Fruit fly (Drosophila melanogaster) whole organism, embryonic: Measurements from ENCODE around the gene CG14230.

ENCODE experiments used
- Asciz ChIP-seq: fragments of 200-800 bp; sonication (Bioruptor generic); optimal IDR thresholded peaks from 2 replicates; lab custom pipeline; 2017; ENCODE audit warnings: missing biosample characterization, mild to moderate bottlenecking, missing genetic modification characterization, missing genetic modification reagents
- CG10543 ChIP-seq: fragments of 200-800 bp; sonication (Bioruptor generic); optimal IDR thresholded peaks from 3 replicates; lab custom pipeline; 2017; ENCODE audit warnings: missing biosample characterization, mild to moderate bottlenecking, missing genetic modification characterization, moderate library complexity
- CG11696 ChIP-seq: fragments of 200-800 bp; sonication (Bioruptor generic); IDR thresholded peaks from 2 replicates; pipeline ENCODE4 v1.3.6; 2022; ENCODE audit warnings: missing biosample characterization, missing genetic modification characterization
- CG12769 ChIP-seq: fragments of 200-800 bp; sonication (Bioruptor generic); optimal IDR thresholded peaks from 2 replicates; lab custom pipeline; 2019; ENCODE audit warnings: missing biosample characterization, mild to moderate bottlenecking, missing genetic modification characterization, moderate library complexity
- CG12942 ChIP-seq: fragments of 200-800 bp; sonication (Bioruptor generic); optimal IDR thresholded peaks from 3 replicates; lab custom pipeline; 2016; ENCODE audit warnings: missing biosample characterization, missing genetic modification characterization
- CG13775 ChIP-seq: fragments of 200-800 bp; sonication (Bioruptor generic); optimal IDR thresholded peaks from 3 replicates; lab custom pipeline; 2017; ENCODE audit warnings: missing biosample characterization, mild to moderate bottlenecking, missing genetic modification characterization
- CG13894 ChIP-seq: fragments of 200-800 bp; sonication (Bioruptor generic); optimal IDR thresholded peaks from 3 replicates; lab custom pipeline; 2018; ENCODE audit warnings: missing biosample characterization, mild to moderate bottlenecking, missing genetic modification characterization, moderate library complexity
- CG15514 ChIP-seq: fragments of 200-800 bp; sonication (Bioruptor generic); optimal IDR thresholded peaks from 3 replicates; lab custom pipeline; 2017; ENCODE audit warnings: missing biosample characterization, missing genetic modification characterization, mild to moderate bottlenecking, moderate library complexity, missing genetic modification reagents
- CG17802 ChIP-seq: fragments of 200-800 bp; sonication (Bioruptor generic); optimal IDR thresholded peaks from 2 replicates; lab custom pipeline; 2018; ENCODE audit warnings: missing biosample characterization, mild to moderate bottlenecking, missing genetic modification characterization, moderate library complexity
- CG2875 ChIP-seq: fragments of 200-800 bp; sonication (Bioruptor generic); optimal IDR thresholded peaks from 2 replicates; lab custom pipeline; 2017; ENCODE audit warnings: missing biosample characterization, mild to moderate bottlenecking, missing genetic modification characterization, missing genetic modification reagents
- CG32767 ChIP-seq: fragments of 200-800 bp; sonication (Bioruptor generic); IDR thresholded peaks from 2 replicates; pipeline ENCODE4 v1.3.6; 2022; ENCODE audit warnings: missing biosample characterization, missing genetic modification characterization
- CG3838 ChIP-seq: fragments of 200-800 bp; sonication (Bioruptor generic); optimal IDR thresholded peaks from 3 replicates; lab custom pipeline; 2016; ENCODE audit warnings: missing biosample characterization, missing genetic modification characterization
- CG4360 ChIP-seq: fragments of 200-800 bp; sonication (Bioruptor generic); IDR thresholded peaks from 2 replicates; pipeline ENCODE4 v1.3.6; 2022; ENCODE audit warnings: missing biosample characterization, missing genetic modification characterization
- CG5180 ChIP-seq: fragments of 200-800 bp; sonication (Bioruptor generic); optimal IDR thresholded peaks from 3 replicates; lab custom pipeline; 2017; ENCODE audit warnings: missing biosample characterization, missing genetic modification characterization, mild to moderate bottlenecking, moderate library complexity, missing genetic modification reagents
- CG5953 ChIP-seq: fragments of 200-800 bp; sonication (Bioruptor generic); IDR thresholded peaks from 2 replicates; pipeline ENCODE4 v1.3.6; 2022; ENCODE audit warnings: missing biosample characterization, missing genetic modification characterization
- CG6254 ChIP-seq: fragments of 200-800 bp; sonication (Bioruptor generic); optimal IDR thresholded peaks from 3 replicates; lab custom pipeline; 2017; ENCODE audit warnings: mild to moderate bottlenecking, missing biosample characterization, missing genetic modification reagents, missing genetic modification characterization
- CG7786 ChIP-seq: fragments of 200-800 bp; sonication (Bioruptor generic); optimal IDR thresholded peaks from 2 replicates; lab custom pipeline; 2016; ENCODE audit warnings: missing biosample characterization, missing genetic modification characterization
- CG8359 ChIP-seq: fragments of 200-800 bp; sonication (Bioruptor generic); optimal IDR thresholded peaks from 2 replicates; lab custom pipeline; 2017; ENCODE audit warnings: missing biosample characterization, mild to moderate bottlenecking, missing genetic modification characterization, borderline replicate concordance
- CG8388 ChIP-seq: fragments of 200-800 bp; sonication (Bioruptor generic); optimal IDR thresholded peaks from 2 replicates; lab custom pipeline; 2019; ENCODE audit warnings: missing biosample characterization, mild to moderate bottlenecking, missing genetic modification characterization, moderate library complexity
- CG9609 ChIP-seq: fragments of 200-800 bp; sonication (Bioruptor generic); optimal IDR thresholded peaks from 3 replicates; lab custom pipeline; 2016; ENCODE audit warnings: missing biosample characterization, missing genetic modification characterization
- CG9932 ChIP-seq: fragments of 200-800 bp; sonication (Bioruptor generic); IDR thresholded peaks from 2 replicates; pipeline ENCODE4 v1.3.6; 2022; ENCODE audit warnings: missing biosample characterization, missing genetic modification characterization
- Deaf1 ChIP-seq: fragments of 200-800 bp; optimal IDR thresholded peaks from 3 replicates; lab custom pipeline; 2019; ENCODE audit warnings: missing biosample characterization, mild to moderate bottlenecking, missing genetic modification characterization, moderate library complexity
- Dll ChIP-seq: fragments of 200-800 bp; sonication (Bioruptor generic); IDR thresholded peaks from 4 replicates; pipeline ENCODE4 v1.3.6; 2022; ENCODE audit warnings: missing biosample characterization, missing genetic modification characterization; ENCODE audit not compliant: partially characterized antibody
- Dref ChIP-seq: fragments of 200-800 bp; sonication (Bioruptor generic); IDR thresholded peaks from 2 replicates; pipeline ENCODE4 v1.3.6; 2022; ENCODE audit warnings: missing biosample characterization, missing genetic modification characterization
- E2f2 ChIP-seq: fragments of 200-800 bp; sonication (Bioruptor generic); IDR thresholded peaks from 2 replicates; pipeline ENCODE4 v1.3.6; 2022; ENCODE audit warnings: missing biosample characterization, missing genetic modification characterization
- Gsc ChIP-seq: fragments of 200-800 bp; sonication (Bioruptor generic); IDR thresholded peaks from 2 replicates; pipeline ENCODE4 v1.3.6; 2022; ENCODE audit warnings: missing biosample characterization, missing genetic modification characterization
- H2.0 ChIP-seq: fragments of 200-800 bp; sonication (Bioruptor generic); IDR thresholded peaks from 2 replicates; pipeline ENCODE4 v1.3.6; 2022; ENCODE audit warnings: missing biosample characterization, missing genetic modification characterization
- Hr78 ChIP-seq, 2 experiments: fragments of 200-800 bp in 1 of 2; fragments of >200 bp in 1 of 2; sonication (Bioruptor generic) in 1 of 2; optimal IDR thresholded peaks; 2 replicates each; lab custom pipeline; 2017 to 2019; ENCODE audit warnings: missing biosample characterization in 2 of 2, missing genetic modification characterization in 2 of 2, mild to moderate bottlenecking in 1 of 2, moderate library complexity in 1 of 2
- Lim3 ChIP-seq: fragments of 200-800 bp; sonication (Bioruptor generic); IDR thresholded peaks from 2 replicates; pipeline ENCODE4 v1.3.6; 2022; ENCODE audit warnings: missing biosample characterization, missing genetic modification characterization
- MBD-R2 ChIP-seq: fragments of 200-800 bp; sonication (Bioruptor generic); IDR thresholded peaks from 2 replicates; pipeline ENCODE4 v1.3.6; 2022; ENCODE audit warnings: missing biosample characterization, missing genetic modification characterization
- Meics ChIP-seq: fragments of 200-800 bp; sonication (Bioruptor generic); optimal IDR thresholded peaks from 2 replicates; lab custom pipeline; 2017; ENCODE audit warnings: missing biosample characterization, mild to moderate bottlenecking, missing genetic modification characterization
- Xbp1 ChIP-seq: fragments of 200-800 bp; sonication (Bioruptor generic); optimal IDR thresholded peaks from 3 replicates; lab custom pipeline; 2016; ENCODE audit warnings: missing biosample characterization, mild to moderate bottlenecking, missing genetic modification characterization
- br ChIP-seq: fragments of >200 bp; optimal IDR thresholded peaks from 2 replicates; lab custom pipeline; 2017
- fd64A ChIP-seq: fragments of 200-800 bp; sonication (Bioruptor generic); optimal IDR thresholded peaks from 3 replicates; lab custom pipeline; 2018; ENCODE audit warnings: missing biosample characterization, mild to moderate bottlenecking, missing genetic modification characterization
- ham ChIP-seq: fragments of 200-800 bp; sonication (Bioruptor generic); IDR thresholded peaks from 2 replicates; pipeline ENCODE4 v1.3.6; 2022; ENCODE audit warnings: missing biosample characterization, missing genetic modification characterization
- ind ChIP-seq: fragments of 200-800 bp; sonication (Bioruptor generic); optimal IDR thresholded peaks from 3 replicates; lab custom pipeline; 2016; ENCODE audit warnings: missing biosample characterization, missing genetic modification characterization
- ken ChIP-seq: fragments of 200-800 bp; sonication (Bioruptor generic); IDR thresholded peaks from 3 replicates; pipeline ENCODE4 v1.3.6; 2022; ENCODE audit warnings: missing biosample characterization, missing genetic modification characterization
- kni ChIP-seq: fragments of 200-800 bp; sonication (Bioruptor generic); optimal IDR thresholded peaks from 3 replicates; lab custom pipeline; 2017; ENCODE audit warnings: mild to moderate bottlenecking, missing biosample characterization, missing genetic modification reagents, missing genetic modification characterization
- lov ChIP-seq, 2 experiments: fragments of 200-800 bp in 1 of 2; fragments of >200 bp in 1 of 2; sonication (Bioruptor generic) in 1 of 2; IDR thresholded peaks in 1 of 2; optimal IDR thresholded peaks in 1 of 2; 2 replicates in 1 of 2; 3 replicates in 1 of 2; pipeline versions ENCODE4 v1.3.6 to Lab custom; 2017 to 2022; ENCODE audit warnings: missing biosample characterization in 1 of 2, missing genetic modification characterization in 1 of 2
- mirr ChIP-seq: fragments of 200-800 bp; sonication (Bioruptor generic); optimal IDR thresholded peaks from 3 replicates; lab custom pipeline; 2018; ENCODE audit warnings: missing biosample characterization, mild to moderate bottlenecking, missing genetic modification characterization
- nerfin-1 ChIP-seq: fragments of 200-800 bp; sonication (Bioruptor generic); optimal IDR thresholded peaks from 3 replicates; lab custom pipeline; 2019; ENCODE audit warnings: missing biosample characterization, mild to moderate bottlenecking, missing genetic modification characterization, moderate library complexity
- pb ChIP-seq: fragments of 200-800 bp; sonication (Bioruptor generic); optimal IDR thresholded peaks from 3 replicates; lab custom pipeline; 2016; ENCODE audit warnings: missing biosample characterization, missing genetic modification characterization
- sens-2 ChIP-seq: fragments of 200-800 bp; sonication (Bioruptor generic); IDR thresholded peaks from 2 replicates; pipeline ENCODE4 v1.3.6; 2022; ENCODE audit warnings: missing biosample characterization, missing genetic modification characterization
- sisA ChIP-seq: fragments of 200-800 bp; sonication (Bioruptor generic); IDR thresholded peaks from 2 replicates; pipeline ENCODE4 v1.3.6; 2022; ENCODE audit warnings: missing biosample characterization, missing genetic modification characterization
- slou ChIP-seq: fragments of 200-800 bp; sonication (Bioruptor generic); optimal IDR thresholded peaks from 3 replicates; lab custom pipeline; 2016; ENCODE audit warnings: missing biosample characterization, missing genetic modification characterization
- ssp ChIP-seq: fragments of 200-800 bp; sonication (Bioruptor generic); IDR thresholded peaks from 2 replicates; pipeline ENCODE4 v1.3.6; 2022; ENCODE audit warnings: missing biosample characterization, missing genetic modification characterization
- unpg ChIP-seq: fragments of 200-800 bp; sonication (Bioruptor generic); optimal IDR thresholded peaks from 3 replicates; lab custom pipeline; 2018; ENCODE audit warnings: missing biosample characterization, mild to moderate bottlenecking, missing genetic modification characterization, moderate library complexity
- wor ChIP-seq: fragments of 200-800 bp; sonication (Bioruptor generic); IDR thresholded peaks from 2 replicates; pipeline ENCODE4 v1.3.6; 2022; ENCODE audit warnings: missing biosample characterization, missing genetic modification characterization

Gene CG14230

dm6 chrX:19692951-19693698 is 10.9 kb upstream of the CG14230 start, which contains the start of gene Mer (continued):
- TF ChIP-seq sens-2 (0 out of 2 replicates have a peak, but pooled peaks have one; percentile 58), Dll (GFP tag; lab: Robert Waterston, UW) (no peak), ken (GFP tag; lab: Robert Waterston, UW) (peak; percentile 76), slou (GFP tag; lab: Kevin White, UChicago) (peak; percentile 59), unpg (GFP tag; lab: Kevin White, UChicago) (peak; percentile 90), Asciz (GFP tag; lab: Kevin White, UChicago) (no peak), CG2875 (GFP tag; lab: Kevin White, UChicago) (peak; percentile 63), Xbp1 (GFP tag; lab: Kevin White, UChicago) (peak; percentile 87), CG8359 (peak; percentile 54), ham (0 out of 2 replicates have a peak, but pooled peaks have one; percentile 57), br (no peak), CG3838 (GFP tag; lab: Kevin White, UChicago) (no peak), CG32767 (GFP tag; lab: Robert Waterston, UW) (peak; percentile 90), MBD-R2 (GFP tag; lab: Robert Waterston, UW) (peak; percentile 88), kni (peak; percentile 1), nerfin-1 (tag; lab: Kevin White, UChicago) (peak; percentile 73), ssp (peak; percentile 62), Dref (GFP tag; lab: Robert Waterston, UW) (0 out of 2 replicates have a peak, but pooled peaks have one; percentile 25), CG13775 (GFP tag; lab: Kevin White, UChicago) (peak; percentile 86), Gsc (GFP tag; lab: Robert Waterston, UW) (peak; percentile 41; the same call in 1 of the 2 replicates), sisA (GFP tag; lab: Robert Waterston, UW) (peak; percentile 76), CG10543 (GFP tag; lab: Kevin White, UChicago) (peak; percentile 67), Lim3 (GFP tag; lab: Robert Waterston, UW) (no peak), CG8388 (GFP tag; lab: Kevin White, UChicago) (peak; percentile 73), CG5180 (GFP tag; lab: Kevin White, UChicago) (peak; percentile 63), CG9609 (GFP tag; lab: Kevin White, UChicago) (peak; percentile 86), mirr (GFP tag; lab: Kevin White, UChicago) (peak; percentile 85), Deaf1 (peak; percentile 54), H2.0 (GFP tag; lab: Robert Waterston, UW) (peak; percentile 64), CG7786 (GFP tag; lab: Kevin White, UChicago) (peak; percentile 81), CG12769 (tag; lab: Kevin White, UChicago) (peak; percentile 94), CG5953 (GFP tag; lab: Robert Waterston, UW) (peak; percentile 75; the same call in 1 of the 2 replicates), E2f2 (GFP tag; lab: Robert Waterston, UW) (peak; percentile 63; the same call in 1 of the 2 replicates), CG4360 (GFP tag; lab: Robert Waterston, UW) (peak; percentile 62), lov (optimal IDR thresholded peaks at IDR 0.05; lab: Kevin White, UChicago) (no peak), lov (GFP tag; IDR thresholded peaks at IDR 0.05; lab: Robert Waterston, UW) (peak; percentile 48; the same call in 1 of the 3 replicates), CG13894 (tag; lab: Kevin White, UChicago) (peak; percentile 84), CG6254 (GFP tag; lab: Kevin White, UChicago) (peak; percentile 51), pb (peak; percentile 89), CG9932 (GFP tag; lab: Robert Waterston, UW) (peak; percentile 76), CG15514 (peak; percentile 83), CG17802 (tag; lab: Kevin White, UChicago) (peak; percentile 39), wor (peak; percentile 56; the same call in 1 of the 2 replicates), fd64A (GFP tag; lab: Kevin White, UChicago) (peak; percentile 62), CG11696 (no peak), CG12942 (peak; percentile 79), Meics (GFP tag; lab: Kevin White, UChicago) (peak; percentile 90), Hr78 (GFP tag; optimal IDR thresholded peaks at IDR 0.05; lab: Kevin White, UChicago) (no peak), ind (GFP tag; lab: Kevin White, UChicago) (peak; percentile 84)
